Fruit fly (Drosophila melanogaster) whole organism, embryonic: ENCODE results near the gene Ada2a.

Experiments
- Blimp-1 ChIP-seq: fragments of 200-800 bp; sonication (Bioruptor generic); optimal IDR thresholded peaks from 3 replicates; lab custom pipeline; 2018; ENCODE audit warnings: missing biosample characterization, missing genetic modification characterization, mild to moderate bottlenecking, moderate library complexity, missing genetic modification reagents
- CG10267 ChIP-seq: fragments of 200-800 bp; sonication (Bioruptor generic); optimal IDR thresholded peaks from 2 replicates; lab custom pipeline; 2018; ENCODE audit warnings: missing biosample characterization, mild to moderate bottlenecking, missing genetic modification characterization, moderate library complexity
- CG10543 ChIP-seq: fragments of 200-800 bp; sonication (Bioruptor generic); optimal IDR thresholded peaks from 3 replicates; lab custom pipeline; 2017; ENCODE audit warnings: missing biosample characterization, mild to moderate bottlenecking, missing genetic modification characterization, moderate library complexity
- CG12104 ChIP-seq: fragments of 200-800 bp; sonication (Bioruptor generic); optimal IDR thresholded peaks from 3 replicates; lab custom pipeline; 2016; ENCODE audit warnings: missing biosample characterization, missing genetic modification characterization
- CG12219 ChIP-seq: fragments of 200-800 bp; sonication (Bioruptor generic); optimal IDR thresholded peaks from 3 replicates; lab custom pipeline; 2018; ENCODE audit warnings: missing biosample characterization, mild to moderate bottlenecking, missing genetic modification characterization
- CG12659 ChIP-seq: fragments of 200-800 bp; sonication (Bioruptor generic); optimal IDR thresholded peaks from 3 replicates; lab custom pipeline; 2017; ENCODE audit warnings: mild to moderate bottlenecking, missing biosample characterization, missing genetic modification reagents, missing genetic modification characterization
- CG14860 ChIP-seq: fragments of 200-800 bp; sonication (Bioruptor generic); IDR thresholded peaks from 3 replicates; pipeline ENCODE4 v1.3.6; 2022; ENCODE audit warnings: missing biosample characterization, missing genetic modification characterization; ENCODE audit not compliant: partially characterized antibody
- CG18476 ChIP-seq: fragments of 200-800 bp; sonication (Bioruptor generic); optimal IDR thresholded peaks from 2 replicates; lab custom pipeline; 2016; ENCODE audit warnings: missing biosample characterization, mild to moderate bottlenecking, missing genetic modification characterization
- CG2129 ChIP-seq: fragments of 200-800 bp; sonication (Bioruptor generic); IDR thresholded peaks from 2 replicates; pipeline ENCODE4 v1.3.6; 2022; ENCODE audit warnings: missing biosample characterization, missing genetic modification characterization; ENCODE audit not compliant: partially characterized antibody
- CG2712 ChIP-seq: fragments of 200-800 bp; optimal IDR thresholded peaks from 3 replicates; lab custom pipeline; 2019; ENCODE audit warnings: missing biosample characterization, mild to moderate bottlenecking, missing genetic modification characterization, moderate library complexity
- CG30403 ChIP-seq: fragments of 200-800 bp; sonication (Bioruptor generic); optimal IDR thresholded peaks from 3 replicates; lab custom pipeline; 2016; ENCODE audit warnings: missing biosample characterization, missing genetic modification characterization
- CG3163 ChIP-seq: fragments of 200-800 bp; sonication (Bioruptor generic); optimal IDR thresholded peaks from 3 replicates; lab custom pipeline; 2016; ENCODE audit warnings: missing biosample characterization, missing genetic modification characterization
- CG34224 ChIP-seq: fragments of 200-800 bp; sonication (Bioruptor generic); IDR thresholded peaks from 3 replicates; pipeline ENCODE4 v1.3.6; 2022; ENCODE audit warnings: missing biosample characterization, missing genetic modification characterization; ENCODE audit not compliant: partially characterized antibody
- CG3995 ChIP-seq: fragments of 200-800 bp; sonication (Bioruptor generic); optimal IDR thresholded peaks from 3 replicates; lab custom pipeline; 2016; ENCODE audit warnings: missing biosample characterization, missing genetic modification characterization
- CG4424 ChIP-seq: fragments of 200-800 bp; sonication (Bioruptor generic); optimal IDR thresholded peaks from 3 replicates; lab custom pipeline; 2016; ENCODE audit warnings: missing biosample characterization, missing genetic modification characterization
- CG4854 ChIP-seq: fragments of 200-800 bp; sonication (Bioruptor generic); optimal IDR thresholded peaks from 2 replicates; lab custom pipeline; 2016; ENCODE audit warnings: missing biosample characterization, missing genetic modification characterization, inconsistent platforms
- CG7786 ChIP-seq: fragments of 200-800 bp; sonication (Bioruptor generic); optimal IDR thresholded peaks from 2 replicates; lab custom pipeline; 2016; ENCODE audit warnings: missing biosample characterization, missing genetic modification characterization
- CG9817 ChIP-seq: fragments of 200-800 bp; sonication (Bioruptor generic); optimal IDR thresholded peaks from 2 replicates; lab custom pipeline; 2018; ENCODE audit warnings: missing biosample characterization, mild to moderate bottlenecking, missing genetic modification characterization, moderate library complexity
- Dad ChIP-seq: fragments of 200-800 bp; sonication (Bioruptor generic); optimal IDR thresholded peaks from 3 replicates; lab custom pipeline; 2016; ENCODE audit warnings: missing biosample characterization, missing genetic modification characterization
- Doc2 ChIP-seq: fragments of 200-800 bp; sonication (Bioruptor generic); IDR thresholded peaks from 2 replicates; pipeline ENCODE4 v1.3.6; 2022; ENCODE audit warnings: missing biosample characterization, missing genetic modification characterization
- Dp ChIP-seq: fragments of 200-800 bp; sonication (Bioruptor generic); optimal IDR thresholded peaks from 2 replicates; lab custom pipeline; 2018; ENCODE audit warnings: missing biosample characterization, mild to moderate bottlenecking, missing genetic modification characterization, moderate library complexity
- Dref ChIP-seq: fragments of 200-800 bp; sonication (Bioruptor generic); IDR thresholded peaks from 2 replicates; pipeline ENCODE4 v1.3.6; 2022; ENCODE audit warnings: missing biosample characterization, missing genetic modification characterization
- Fer2 ChIP-seq: fragments of 200-800 bp; sonication (Bioruptor generic); optimal IDR thresholded peaks from 2 replicates; lab custom pipeline; 2018; ENCODE audit warnings: missing biosample characterization, mild to moderate bottlenecking, missing genetic modification characterization, moderate library complexity
- HLH54F ChIP-seq: fragments of 200-800 bp; sonication (Bioruptor generic); optimal IDR thresholded peaks from 3 replicates; lab custom pipeline; 2016; ENCODE audit warnings: missing biosample characterization, missing genetic modification characterization
- Hand ChIP-seq: fragments of 200-800 bp; sonication (Bioruptor generic); optimal IDR thresholded peaks from 2 replicates; lab custom pipeline; 2017; ENCODE audit warnings: mild to moderate bottlenecking, missing biosample characterization, missing genetic modification reagents, missing genetic modification characterization
- Lhr ChIP-seq: fragments of 200-800 bp; sonication (Bioruptor generic); optimal IDR thresholded peaks from 3 replicates; lab custom pipeline; 2017; ENCODE audit warnings: mild to moderate bottlenecking, missing biosample characterization, missing genetic modification reagents, missing genetic modification characterization
- Lim3 ChIP-seq: fragments of 200-800 bp; sonication (Bioruptor generic); IDR thresholded peaks from 2 replicates; pipeline ENCODE4 v1.3.6; 2022; ENCODE audit warnings: missing biosample characterization, missing genetic modification characterization
- Ptx1 ChIP-seq: fragments of 200-800 bp; sonication (Bioruptor generic); IDR thresholded peaks from 2 replicates; pipeline ENCODE4 v1.3.6; 2022; ENCODE audit warnings: missing biosample characterization, missing genetic modification characterization
- Sry-β ChIP-seq: fragments of 200-800 bp; sonication (Bioruptor generic); optimal IDR thresholded peaks from 2 replicates; lab custom pipeline; 2018; ENCODE audit warnings: missing biosample characterization, mild to moderate bottlenecking, missing genetic modification characterization, moderate library complexity
- Xrp1 ChIP-seq: fragments of 200-800 bp; sonication (Bioruptor generic); IDR thresholded peaks from 2 replicates; pipeline ENCODE4 v1.3.6; 2022; ENCODE audit warnings: missing biosample characterization, missing genetic modification characterization
- ara ChIP-seq: fragments of 200-800 bp; sonication (Bioruptor generic); IDR thresholded peaks from 2 replicates; pipeline ENCODE4 v1.3.6; 2022; ENCODE audit warnings: missing biosample characterization, missing genetic modification characterization
- az2 ChIP-seq: fragments of 200-800 bp; sonication (Bioruptor generic); optimal IDR thresholded peaks from 3 replicates; lab custom pipeline; 2016; ENCODE audit warnings: missing biosample characterization, missing genetic modification characterization
- btn ChIP-seq: fragments of 200-800 bp; sonication (Bioruptor generic); optimal IDR thresholded peaks from 2 replicates; lab custom pipeline; 2016; ENCODE audit warnings: missing biosample characterization, missing genetic modification characterization
- cad ChIP-seq: fragments of >200 bp; optimal IDR thresholded peaks from 2 replicates; lab custom pipeline; 2017; ENCODE audit warnings: missing biosample characterization, missing genetic modification characterization
- danr ChIP-seq: fragments of 200-800 bp; sonication (Bioruptor generic); IDR thresholded peaks from 2 replicates; pipeline ENCODE4 v1.3.6; 2022; ENCODE audit warnings: missing biosample characterization, missing genetic modification characterization
- dpn ChIP-seq, 2 experiments: fragments of 200-800 bp; sonication (Bioruptor generic); optimal IDR thresholded peaks; 3 replicates each; lab custom pipeline; 2016; ENCODE audit warnings: missing biosample characterization in 2 of 2, missing genetic modification characterization in 2 of 2
- ewg ChIP-seq: fragments of 200-800 bp; sonication (Bioruptor generic); optimal IDR thresholded peaks from 3 replicates; lab custom pipeline; 2017; ENCODE audit warnings: mild to moderate bottlenecking, missing biosample characterization, missing genetic modification reagents, missing genetic modification characterization
- fd3F ChIP-seq: fragments of 200-800 bp; sonication (Bioruptor generic); optimal IDR thresholded peaks from 2 replicates; lab custom pipeline; 2018; ENCODE audit warnings: missing biosample characterization, mild to moderate bottlenecking, missing genetic modification characterization, moderate library complexity
- jing ChIP-seq: fragments of 200-800 bp; sonication (Bioruptor generic); optimal IDR thresholded peaks from 2 replicates; lab custom pipeline; 2018; ENCODE audit warnings: missing biosample characterization, mild to moderate bottlenecking, missing genetic modification characterization
- maf-S ChIP-seq: fragments of 200-800 bp; sonication (Bioruptor generic); optimal IDR thresholded peaks from 2 replicates; lab custom pipeline; 2016; ENCODE audit warnings: missing biosample characterization, missing genetic modification characterization
- nmo ChIP-seq: fragments of 200-800 bp; sonication (Bioruptor generic); optimal IDR thresholded peaks from 2 replicates; lab custom pipeline; 2018; ENCODE audit warnings: missing biosample characterization, mild to moderate bottlenecking, missing genetic modification characterization, moderate library complexity
- pzg ChIP-seq: fragments of 200-800 bp; sonication (Bioruptor generic); optimal IDR thresholded peaks from 3 replicates; lab custom pipeline; 2018; ENCODE audit warnings: missing biosample characterization, mild to moderate bottlenecking, missing genetic modification characterization, moderate library complexity
- row ChIP-seq: fragments of 200-800 bp; sonication (Bioruptor generic); IDR thresholded peaks from 3 replicates; pipeline ENCODE4 v1.3.6; 2022; ENCODE audit warnings: missing biosample characterization, missing genetic modification characterization
- salm ChIP-seq: fragments of 200-800 bp; sonication (Bioruptor generic); optimal IDR thresholded peaks from 2 replicates; lab custom pipeline; 2018; ENCODE audit warnings: missing biosample characterization, mild to moderate bottlenecking, missing genetic modification characterization
- slbo ChIP-seq: fragments of 200-800 bp; sonication (Bioruptor generic); IDR thresholded peaks from 2 replicates; pipeline ENCODE4 v1.3.6; 2022; ENCODE audit warnings: missing biosample characterization, missing genetic modification characterization
- sqz ChIP-seq: fragments of 200-800 bp; sonication (Bioruptor generic); optimal IDR thresholded peaks from 3 replicates; lab custom pipeline; 2018; ENCODE audit warnings: missing biosample characterization, mild to moderate bottlenecking, missing genetic modification characterization
- ssp ChIP-seq: fragments of 200-800 bp; sonication (Bioruptor generic); IDR thresholded peaks from 2 replicates; pipeline ENCODE4 v1.3.6; 2022; ENCODE audit warnings: missing biosample characterization, missing genetic modification characterization
- tin ChIP-seq: fragments of 200-800 bp; sonication (Bioruptor generic); optimal IDR thresholded peaks from 3 replicates; lab custom pipeline; 2016; ENCODE audit warnings: missing biosample characterization, missing genetic modification characterization
- tx ChIP-seq: fragments of 200-800 bp; sonication (Bioruptor generic); optimal IDR thresholded peaks from 2 replicates; lab custom pipeline; 2016; ENCODE audit warnings: missing biosample characterization, missing genetic modification characterization

The Ada2a gene

dm6 chr3R:18274328-18275098 is 19.2 kb upstream of the Ada2a start, which contains the start of the genes Vps39 and eIF1A (continued):
- no peak for TF ChIP-seq Ptx1 (GFP tag; lab: Robert Waterston, UW)
- TF ChIP-seq sqz (GFP tag; lab: Kevin White, UChicago), result no peak
- TF ChIP-seq salm (tag; lab: Kevin White, UChicago), result no peak
- TF ChIP-seq maf-S (GFP tag; lab: Kevin White, UChicago), result peak; percentile 44
- TF ChIP-seq Lim3 (GFP tag; lab: Robert Waterston, UW), result no peak
- no peak for TF ChIP-seq ara (GFP tag; lab: Robert Waterston, UW)
- TF ChIP-seq Dref, result peak; percentile 83
- TF ChIP-seq CG10543 (GFP tag; lab: Kevin White, UChicago), result peak; percentile 15
- TF ChIP-seq Sry-β (GFP tag; lab: Kevin White, UChicago), result no peak
- peak; percentile 40; the same call in 1 of the 2 replicates for TF ChIP-seq Xrp1 (GFP tag; lab: Robert Waterston, UW)
- peak; percentile 67 for TF ChIP-seq Lhr (GFP tag; lab: Kevin White, UChicago)
- peak; percentile 46 for TF ChIP-seq CG10267 (tag; lab: Kevin White, UChicago)
- TF ChIP-seq row, result peak; percentile 81
- peak; percentile 86 for TF ChIP-seq CG2129 (GFP tag; lab: Robert Waterston, UW)
- peak; percentile 35 for TF ChIP-seq CG4424
- TF ChIP-seq Fer2, result no peak
- peak; percentile 53 for TF ChIP-seq CG3995 (GFP tag; lab: Kevin White, UChicago)
- TF ChIP-seq danr, result no peak
- TF ChIP-seq CG12104 (GFP tag; lab: Kevin White, UChicago), result no peak
- TF ChIP-seq HLH54F (GFP tag; lab: Kevin White, UChicago), result peak; percentile 43
- peak; percentile 26 for TF ChIP-seq ewg (GFP tag; lab: Kevin White, UChicago)
- TF ChIP-seq CG3163, result no peak
- peak; percentile 73 for TF ChIP-seq CG12659 (GFP tag; lab: Kevin White, UChicago)
- TF ChIP-seq pzg (GFP tag; lab: Kevin White, UChicago), result peak; percentile 82
- peak; percentile 67 for TF ChIP-seq CG2712 (tag; lab: Kevin White, UChicago)
- peak; percentile 19 for TF ChIP-seq CG7786 (GFP tag; lab: Kevin White, UChicago)
- peak; percentile 12 for TF ChIP-seq Dad (GFP tag; lab: Kevin White, UChicago)
- TF ChIP-seq CG34224 (GFP tag; lab: Robert Waterston, UW), result peak; percentile 93
- TF ChIP-seq Doc2, result no peak
- TF ChIP-seq jing (GFP tag; lab: Kevin White, UChicago), result no peak
- peak; percentile 10 for TF ChIP-seq az2 (GFP tag; lab: Kevin White, UChicago)
- no peak for TF ChIP-seq CG4854 (GFP tag; lab: Kevin White, UChicago)
- peak; percentile 67 for TF ChIP-seq CG30403 (GFP tag; lab: Kevin White, UChicago)
- peak; percentile 3 for TF ChIP-seq tx (GFP tag; lab: Kevin White, UChicago)
- peak; percentile 45 for TF ChIP-seq Dp (GFP tag; lab: Kevin White, UChicago)
- TF ChIP-seq tin, result peak; percentile 31
- TF ChIP-seq fd3F (GFP tag; lab: Kevin White, UChicago), result peak; percentile 27
- TF ChIP-seq slbo (GFP tag; lab: Robert Waterston, UW), result peak; percentile 56
- no peak for TF ChIP-seq Blimp-1 (GFP tag; lab: Kevin White, UChicago)
- TF ChIP-seq CG14860 (GFP tag; lab: Robert Waterston, UW), result peak; percentile 87
- peak; percentile 33 to 43 for TF ChIP-seq dpn (GFP tag; optimal IDR thresholded peaks at IDR 0.05; lab: Kevin White, UChicago)
- peak; percentile 64 for TF ChIP-seq nmo (GFP tag; lab: Kevin White, UChicago)
- TF ChIP-seq btn (GFP tag; lab: Kevin White, UChicago), result no peak
- TF ChIP-seq CG9817 (tag; lab: Kevin White, UChicago), result peak; percentile 46
- peak; percentile 14 for TF ChIP-seq Hand
- no peak for TF ChIP-seq CG12219 (GFP tag; lab: Kevin White, UChicago)
- TF ChIP-seq CG18476, result peak; percentile 13
- TF ChIP-seq cad (GFP tag; lab: Kevin White, UChicago), result no peak
- TF ChIP-seq ssp (GFP tag; lab: Robert Waterston, UW), result peak; percentile 47
